Worm (Caenorhabditis elegans): ENCODE results near the gene prdh-1.

DNA sequence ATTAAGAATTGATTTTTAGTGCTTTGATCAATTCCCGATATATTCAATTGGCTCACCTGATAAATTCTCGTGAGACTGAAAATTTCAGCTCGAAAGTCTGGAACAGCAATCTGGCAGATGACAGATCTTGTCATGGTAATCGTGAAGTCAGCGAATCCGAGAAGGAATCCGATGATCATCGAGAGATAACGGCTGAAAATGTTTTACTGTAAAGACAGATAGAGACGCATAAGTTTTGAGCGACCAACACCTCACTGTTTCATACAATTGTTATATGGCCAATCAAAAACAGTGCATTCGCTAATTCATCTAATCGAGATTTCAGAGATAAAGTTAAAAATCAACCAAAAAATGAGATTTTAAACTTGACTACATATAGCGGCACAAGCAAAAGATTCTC, 30.0 kb upstream of the prdh-1 start:
- TF ChIP-seq him-1 (tag; optimal IDR thresholded peaks at IDR 0.05) (no peak), W03F9.2 (tag; optimal IDR thresholded peaks at IDR 0.05) (no peak)
